Fruit fly (Drosophila melanogaster) Kc167 (cell line): ENCODE data around the gene CG11695.

Experiments used
- Myc ChIP-seq: fragments of >200 bp; optimal IDR thresholded peaks from 2 replicates; lab custom pipeline; 2017; ENCODE audit warnings: missing external identifiers
- insv ChIP-seq: fragments of >200 bp; optimal IDR thresholded peaks from 3 replicates; lab custom pipeline; 2018; ENCODE audit warnings: missing external identifiers

DNA sequence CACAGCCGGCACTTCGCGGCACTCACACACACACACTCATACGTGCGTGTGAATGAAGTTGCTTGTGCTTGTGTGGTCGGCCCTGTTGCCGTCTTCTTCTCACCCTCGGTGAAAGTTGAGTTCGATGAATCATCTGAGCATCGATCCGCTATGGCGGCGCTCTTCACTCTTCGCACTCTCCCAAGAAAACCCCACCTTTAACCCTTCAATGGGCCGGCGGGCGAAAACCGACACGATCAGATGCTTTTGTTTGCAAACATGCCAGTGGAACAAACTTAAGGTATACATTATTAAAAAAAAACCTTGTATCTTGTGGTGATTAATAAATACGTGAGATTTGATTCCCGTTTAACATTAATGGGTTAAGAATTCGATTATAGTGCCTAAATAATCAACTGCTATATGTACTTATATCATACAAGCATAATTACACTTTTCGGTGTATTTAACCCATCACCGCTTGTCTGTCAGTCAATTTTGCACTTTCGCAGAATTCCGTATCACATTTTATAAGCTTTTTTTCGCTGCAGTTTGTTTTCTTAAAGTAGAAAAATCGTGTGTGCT lies 24.2 kb downstream of the CG11695 start:
- TF ChIP-seq insv (lab: Kevin White, UChicago): no peak
- TF ChIP-seq Myc: no peak
